Fruit fly (Drosophila melanogaster): Measurements from ENCODE around the gene epsilonCOP.

The epsilonCOP gene

dm6 chr2L:6467509-6467908 lies 21.4 kb upstream of the epsilonCOP start, which contains the start of gene HemK1 (continued):
- TF ChIP-seq Dfd (GFP tag; optimal IDR thresholded peaks at IDR 0.05) = no peak

dm6 chr2L:6470100-6470644 lies 18.7 kb upstream of the epsilonCOP start:
- TF ChIP-seq gcm (GFP tag; optimal IDR thresholded peaks at IDR 0.05) = no peak
- TF ChIP-seq CG3407 (GFP tag; optimal IDR thresholded peaks at IDR 0.05) = no peak
- TF ChIP-seq kni (GFP tag; optimal IDR thresholded peaks at IDR 0.05) = peak; percentile 20
- TF ChIP-seq row (GFP tag; IDR thresholded peaks at IDR 0.05) = no peak
- no peak for TF ChIP-seq HHEX (GFP tag; optimal IDR thresholded peaks at IDR 0.05)
- TF ChIP-seq Hr3 (GFP tag; optimal IDR thresholded peaks at IDR 0.05) = no peak
- no peak for TF ChIP-seq CG10147 (GFP tag; optimal IDR thresholded peaks at IDR 0.05)
- no peak for TF ChIP-seq CG17829 (tag; optimal IDR thresholded peaks at IDR 0.05)
- no peak for TF ChIP-seq CG11560 (tag; IDR thresholded peaks at IDR 0.05)
- TF ChIP-seq Hmx (GFP tag; optimal IDR thresholded peaks at IDR 0.05) = no peak
- TF ChIP-seq Eip74EF (GFP tag; optimal IDR thresholded peaks at IDR 0.05) = peak in 1 of 2 experiments; percentile 18
- no peak for TF ChIP-seq CG3281 (GFP tag; optimal IDR thresholded peaks at IDR 0.05)
- 0 out of 2 replicates have a peak, but pooled peaks have one; percentile 18 for TF ChIP-seq nerfin-2 (GFP tag; IDR thresholded peaks at IDR 0.05; ENCODE audit: partially characterized antibody)
- no peak for TF ChIP-seq CG8359 (GFP tag; optimal IDR thresholded peaks at IDR 0.05; ENCODE audit: borderline replicate concordance)
- no peak for TF ChIP-seq sd (tag; optimal IDR thresholded peaks at IDR 0.05)
- TF ChIP-seq tll (GFP tag; optimal IDR thresholded peaks at IDR 0.05) = no peak
- TF ChIP-seq CG9437 (GFP tag; optimal IDR thresholded peaks at IDR 0.05) = no peak
- TF ChIP-seq Fer3 (tag; optimal IDR thresholded peaks at IDR 0.05) = no peak
- no peak for TF ChIP-seq Rx (GFP tag; IDR thresholded peaks at IDR 0.05)
- TF ChIP-seq hkb (optimal IDR thresholded peaks at IDR 0.05) = no peak
- TF ChIP-seq hkb (GFP tag; IDR thresholded peaks at IDR 0.05) = no peak
- TF ChIP-seq bab2 (GFP tag; optimal IDR thresholded peaks at IDR 0.05) = no peak
- TF ChIP-seq CG15073 (GFP tag; optimal IDR thresholded peaks at IDR 0.05) = no peak
- TF ChIP-seq CG1529 (GFP tag; optimal IDR thresholded peaks at IDR 0.05) = no peak
- TF ChIP-seq CG11695 (GFP tag; IDR thresholded peaks at IDR 0.05) = peak; percentile 55; the same call in 2 of the 3 replicates
- TF ChIP-seq dm (GFP tag; optimal IDR thresholded peaks at IDR 0.05) = no peak
- no peak for TF ChIP-seq Fer1 (GFP tag; optimal IDR thresholded peaks at IDR 0.05)
- TF ChIP-seq ap (GFP tag; IDR thresholded peaks at IDR 0.05) = no peak
- no peak for TF ChIP-seq CG31365 (tag; optimal IDR thresholded peaks at IDR 0.05)
- TF ChIP-seq Xrp1 (GFP tag; IDR thresholded peaks at IDR 0.05) = no peak
- peak; percentile 31 for TF ChIP-seq CG15269 (tag; optimal IDR thresholded peaks at IDR 0.05)
- TF ChIP-seq Hr78 (GFP tag; optimal IDR thresholded peaks at IDR 0.05) = peak in 1 of 2 experiments; percentile 28
- no peak for TF ChIP-seq CG8944 (GFP tag; optimal IDR thresholded peaks at IDR 0.05)
- TF ChIP-seq C15 (GFP tag; IDR thresholded peaks at IDR 0.05) = no peak
- TF ChIP-seq yki (optimal IDR thresholded peaks at IDR 0.05) = no peak
- no peak for TF ChIP-seq CG13894 (tag; optimal IDR thresholded peaks at IDR 0.05)
- TF ChIP-seq CG4730 (GFP tag; IDR thresholded peaks at IDR 0.05) = no peak
- TF ChIP-seq CG4820 (GFP tag; optimal IDR thresholded peaks at IDR 0.05) = no peak
- no peak for TF ChIP-seq CG1792 (GFP tag; optimal IDR thresholded peaks at IDR 0.05)
- TF ChIP-seq sug (tag; optimal IDR thresholded peaks at IDR 0.05) = no peak
- TF ChIP-seq pan (optimal IDR thresholded peaks at IDR 0.05) = no peak
- no peak for TF ChIP-seq pan (GFP tag; optimal IDR thresholded peaks at IDR 0.05 in 1 of 2, IDR thresholded peaks at IDR 0.05 in 1 of 2)
- no peak for TF ChIP-seq CG18619 (GFP tag; optimal IDR thresholded peaks at IDR 0.05)
- TF ChIP-seq chinmo (GFP tag; IDR thresholded peaks at IDR 0.05; ENCODE audit: partially characterized antibody) = peak; percentile 45; the same call in 1 of the 4 replicates
- TF ChIP-seq Stat92E (GFP tag; optimal IDR thresholded peaks at IDR 0.05) = peak in 1 of 3 experiments; percentile 64

Data from whole organism, embryonic.